Worm (Caenorhabditis elegans) whole organism, L2 larva: ENCODE results near the gene C26B9.7.

Source experiments
- C34F6.9 ChIP-seq: fragments of 150-350 bp; optimal IDR thresholded peaks from 2 replicates; lab custom pipeline; 2014; ENCODE audit warnings: missing biosample characterization, missing genetic modification characterization
- F13H6.1 ChIP-seq: sonication (generic microtip); optimal IDR thresholded peaks from 2 replicates; lab custom pipeline; 2016; ENCODE audit warnings: missing genetic modification characterization, missing compliant biosample characterization
- Y55F3AM.14 ChIP-seq: fragments of 200-800 bp; sonication (Bioruptor generic); optimal IDR thresholded peaks from 2 replicates; lab custom pipeline; 2018; ENCODE audit warnings: mild to moderate bottlenecking, missing genetic modification characterization, missing compliant biosample characterization
- ZK546.5 ChIP-seq: sonication (generic microtip); optimal IDR thresholded peaks from 2 replicates; lab custom pipeline; 2017; ENCODE audit warnings: missing biosample characterization, missing genetic modification characterization
- alr-1 ChIP-seq: fragments of 150-350 bp; optimal IDR thresholded peaks from 2 replicates; lab custom pipeline; 2014; ENCODE audit warnings: missing biosample characterization, missing genetic modification characterization
- aly-2 ChIP-seq: fragments of 150-350 bp; optimal IDR thresholded peaks from 2 replicates; lab custom pipeline; 2014; ENCODE audit warnings: missing biosample characterization, missing genetic modification characterization
- ama-1 ChIP-seq: fragments of 150-350 bp; optimal IDR thresholded peaks from 2 replicates; lab custom pipeline; 2018; ENCODE audit warnings: inconsistent platforms
- blmp-1 ChIP-seq: sonication (generic microtip); optimal IDR thresholded peaks from 2 replicates; lab custom pipeline; 2017; ENCODE audit warnings: missing genetic modification characterization, mild to moderate bottlenecking, missing compliant biosample characterization, antibody characterized with exemption, moderate library complexity; ENCODE audit not compliant: insufficient read depth
- ceh-16 ChIP-seq: fragments of 150-350 bp; optimal IDR thresholded peaks from 2 replicates; lab custom pipeline; 2014; ENCODE audit warnings: missing biosample characterization, missing genetic modification characterization
- ceh-82 ChIP-seq: fragments of 150-350 bp; optimal IDR thresholded peaks from 2 replicates; lab custom pipeline; 2014; ENCODE audit warnings: missing biosample characterization, missing genetic modification characterization
- crh-2 ChIP-seq: sonication (generic microtip); optimal IDR thresholded peaks from 2 replicates; lab custom pipeline; 2017; ENCODE audit warnings: missing biosample characterization, missing genetic modification characterization
- dmd-4 ChIP-seq: sonication (generic microtip); optimal IDR thresholded peaks from 2 replicates; lab custom pipeline; 2017; ENCODE audit warnings: missing biosample characterization, missing genetic modification characterization
- egl-27 ChIP-seq: sonication (generic microtip); optimal IDR thresholded peaks from 3 replicates; lab custom pipeline; 2017; ENCODE audit warnings: missing biosample characterization, missing genetic modification reagents, missing genetic modification characterization
- elt-1 ChIP-seq: fragments of 150-350 bp; optimal IDR thresholded peaks from 2 replicates; lab custom pipeline; 2014; ENCODE audit warnings: missing biosample characterization, missing genetic modification characterization
- elt-3 ChIP-seq: sonication (generic microtip); optimal IDR thresholded peaks from 2 replicates; lab custom pipeline; 2017; ENCODE audit warnings: missing biosample characterization, missing genetic modification characterization
- fos-1 ChIP-seq: fragments of 150-350 bp; optimal IDR thresholded peaks from 2 replicates; lab custom pipeline; 2014; ENCODE audit warnings: missing biosample characterization, missing genetic modification characterization
- gmeb-1 ChIP-seq: fragments of 150-350 bp; optimal IDR thresholded peaks from 2 replicates; lab custom pipeline; 2014; ENCODE audit warnings: missing biosample characterization, missing genetic modification characterization
- lin-11 ChIP-seq: fragments of 150-350 bp; sonication (generic microtip); optimal IDR thresholded peaks from 2 replicates; lab custom pipeline; 2014; ENCODE audit warnings: missing biosample characterization, missing genetic modification characterization, inconsistent platforms, mixed read lengths
- lin-13 ChIP-seq: fragments of 150-350 bp; optimal IDR thresholded peaks from 2 replicates; lab custom pipeline; 2014; ENCODE audit warnings: missing biosample characterization, missing genetic modification reagents, missing genetic modification characterization
- lsy-2 ChIP-seq, 2 experiments: fragments of 150-350 bp in 1 of 2; sonication (generic microtip) in 1 of 2; optimal IDR thresholded peaks; 2 replicates each; lab custom pipeline; 2014 to 2017; ENCODE audit warnings: missing biosample characterization in 2 of 2, missing genetic modification characterization in 2 of 2
- mbf-1 ChIP-seq: sonication (generic microtip); optimal IDR thresholded peaks from 2 replicates; lab custom pipeline; 2017; ENCODE audit warnings: missing biosample characterization, missing genetic modification characterization
- mdl-1 ChIP-seq, 2 experiments: fragments of 150-350 bp in 1 of 2; sonication (generic microtip) in 1 of 2; optimal IDR thresholded peaks; 2 replicates each; lab custom pipeline; 2017; ENCODE audit warnings: missing biosample characterization in 2 of 2, missing genetic modification characterization in 2 of 2
- nhr-11 ChIP-seq: fragments of 150-350 bp; optimal IDR thresholded peaks from 2 replicates; lab custom pipeline; 2014; ENCODE audit warnings: missing biosample characterization, missing genetic modification characterization
- nhr-12 ChIP-seq: fragments of 150-350 bp; optimal IDR thresholded peaks from 2 replicates; lab custom pipeline; 2014; ENCODE audit warnings: missing biosample characterization, missing genetic modification characterization
- nhr-129 ChIP-seq: fragments of 150-350 bp; optimal IDR thresholded peaks from 2 replicates; lab custom pipeline; 2014; ENCODE audit warnings: missing biosample characterization, missing genetic modification characterization
- nhr-21 ChIP-seq: fragments of 150-350 bp; optimal IDR thresholded peaks from 2 replicates; lab custom pipeline; 2014; ENCODE audit warnings: missing biosample characterization, missing genetic modification characterization
- nhr-25 ChIP-seq: fragments of 150-350 bp; sonication (generic microtip); optimal IDR thresholded peaks from 3 replicates; lab custom pipeline; 2014; ENCODE audit warnings: missing biosample characterization, missing genetic modification characterization
- nhr-77 ChIP-seq: fragments of 150-350 bp; optimal IDR thresholded peaks from 2 replicates; lab custom pipeline; 2014; ENCODE audit warnings: missing biosample characterization, missing genetic modification characterization
- peb-1 ChIP-seq: fragments of 150-350 bp; optimal IDR thresholded peaks from 2 replicates; lab custom pipeline; 2014; ENCODE audit warnings: missing biosample characterization, missing genetic modification characterization
- sem-4 ChIP-seq: fragments of 150-350 bp; optimal IDR thresholded peaks from 2 replicates; lab custom pipeline; 2014; ENCODE audit warnings: missing biosample characterization, missing genetic modification reagents, missing genetic modification characterization
- skn-1 ChIP-seq: sonication (generic microtip); optimal IDR thresholded peaks from 2 replicates; lab custom pipeline; 2017; ENCODE audit warnings: missing biosample characterization, missing genetic modification characterization
- sma-3 ChIP-seq: sonication (generic microtip); optimal IDR thresholded peaks from 2 replicates; lab custom pipeline; 2016; ENCODE audit warnings: missing genetic modification reagents, missing genetic modification characterization, missing compliant biosample characterization
- sma-9 ChIP-seq, 2 experiments: fragments of 150-350 bp in 1 of 2; sonication (generic microtip) in 1 of 2; optimal IDR thresholded peaks; 2 replicates each; lab custom pipeline; 2014 to 2016; ENCODE audit warnings: missing genetic modification characterization in 2 of 2, mild to moderate bottlenecking in 1 of 2, missing biosample characterization in 1 of 2, missing compliant biosample characterization in 1 of 2, missing genetic modification reagents in 1 of 2, moderate library complexity in 1 of 2
- snpc-4 ChIP-seq: fragments of 150-350 bp; optimal IDR thresholded peaks from 2 replicates; lab custom pipeline; 2014; ENCODE audit warnings: missing biosample characterization, missing genetic modification characterization
- unc-55 ChIP-seq: fragments of 150-350 bp; sonication (generic microtip); optimal IDR thresholded peaks from 3 replicates; lab custom pipeline; 2014; ENCODE audit warnings: missing biosample characterization, missing genetic modification reagents, missing genetic modification characterization
- unc-62 ChIP-seq: fragments of 150-350 bp; optimal IDR thresholded peaks from 2 replicates; lab custom pipeline; 2014; ENCODE audit warnings: missing biosample characterization, missing genetic modification reagents, missing genetic modification characterization
- zag-1 ChIP-seq: fragments of 150-350 bp; optimal IDR thresholded peaks from 2 replicates; lab custom pipeline; 2014; ENCODE audit warnings: missing biosample characterization, missing genetic modification characterization
- ztf-1 ChIP-seq: fragments of 200-800 bp; sonication (Bioruptor generic); conservative IDR thresholded peaks from 2 replicates; pipeline ENCODE4 v1.3.6; 2022; ENCODE audit warnings: missing genetic modification characterization, missing compliant biosample characterization

C26B9.7 gene

DNA sequence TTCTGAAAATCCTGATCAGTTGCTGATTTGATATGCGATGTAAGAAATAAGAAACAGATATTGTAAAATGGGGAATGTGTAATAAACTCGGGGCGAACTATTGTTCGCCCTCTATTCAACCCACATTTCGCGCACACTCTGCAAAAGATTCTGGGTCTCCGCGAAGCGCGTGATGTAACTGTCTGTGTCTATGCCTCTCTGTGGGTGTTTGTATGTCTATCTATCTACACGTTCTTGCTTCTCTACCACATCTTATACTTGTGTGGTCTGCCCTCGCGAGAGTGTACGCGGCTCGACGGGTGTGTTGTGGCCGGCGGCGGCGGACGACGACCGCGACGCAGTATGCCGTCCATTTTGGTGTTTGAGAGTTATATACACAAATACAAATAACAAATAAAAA, 5.6 kb upstream of the C26B9.7 start:
- TF ChIP-seq F13H6.1 (peak; percentile 75), ZK546.5 (tag; lab: Kevin White, UChicago) (no peak), ztf-1 (GFP tag; lab: Robert Waterston, UW) (no peak), ceh-82 (tag; lab: Kevin White, UChicago) (no peak), egl-27 (tag; lab: Kevin White, UChicago) (peak; percentile 66), ceh-16 (tag; lab: Kevin White, UChicago) (no peak), lsy-2 (tag; optimal IDR thresholded peaks at IDR 0.05; lab: Kevin White, UChicago) (peak in 1 of 2 experiments; percentile 62), unc-62 (GFP tag; lab: Kevin White, UChicago) (no peak), mbf-1 (tag; lab: Kevin White, UChicago) (no peak), alr-1 (no peak), nhr-11 (tag; lab: Kevin White, UChicago) (no peak), peb-1 (tag; lab: Kevin White, UChicago) (peak; percentile 52), snpc-4 (tag; lab: Kevin White, UChicago) (peak; percentile 32), zag-1 (tag; lab: Kevin White, UChicago) (peak; percentile 65), nhr-25 (tag; lab: Kevin White, UChicago) (peak; percentile 54), elt-3 (no peak), mdl-1 (tag; optimal IDR thresholded peaks at IDR 0.05; lab: Kevin White, UChicago) (peak; percentile 67 to 78), nhr-129 (tag; lab: Kevin White, UChicago) (peak; percentile 79), C34F6.9 (tag; lab: Kevin White, UChicago) (peak; percentile 71), Y55F3AM.14 (GFP tag; lab: Kevin White, UChicago) (peak; percentile 61), skn-1 (tag; lab: Kevin White, UChicago) (no peak), sma-3 (GFP tag; lab: Kevin White, UChicago) (peak; percentile 33), crh-2 (peak; percentile 77), fos-1 (tag; lab: Kevin White, UChicago) (peak; percentile 49), lin-11 (peak; percentile 18), nhr-21 (tag; lab: Kevin White, UChicago) (peak; percentile 35), lin-13 (peak; percentile 61), nhr-77 (no peak), unc-55 (GFP tag; lab: Kevin White, UChicago) (peak; percentile 77), sma-9 (GFP tag; optimal IDR thresholded peaks at IDR 0.05; lab: Kevin White, UChicago) (peak; percentile 71), sma-9 (tag; optimal IDR thresholded peaks at IDR 0.05; lab: Kevin White, UChicago) (no peak), gmeb-1 (tag; lab: Kevin White, UChicago) (peak; percentile 16), sem-4 (tag; lab: Kevin White, UChicago) (peak; percentile 63), elt-1 (tag; lab: Kevin White, UChicago) (no peak), nhr-12 (tag; lab: Kevin White, UChicago) (no peak), aly-2 (tag; lab: Kevin White, UChicago) (no peak)
- TF ChIP-seq, all 48 proteins: peak for 21

- TF ChIP-seq nhr-21 (tag; lab: Kevin White, UChicago) (peak; percentile 24), elt-1 (tag; lab: Kevin White, UChicago) (no peak), sem-4 (tag; lab: Kevin White, UChicago) (no peak), blmp-1 (tag; lab: Kevin White, UChicago) (peak; percentile 87), sma-3 (GFP tag; lab: Kevin White, UChicago) (no peak), egl-27 (tag; lab: Kevin White, UChicago) (no peak), unc-55 (GFP tag; lab: Kevin White, UChicago) (no peak), ama-1 (lab: Kevin White, UChicago) (no peak), dmd-4 (no peak), fos-1 (tag; lab: Kevin White, UChicago) (peak; percentile 14), unc-62 (GFP tag; lab: Kevin White, UChicago) (no peak)
These were observed 4.1 kb upstream of the C26B9.7 start, which contains the start of gene C26B9.3 for ce11 chrX:5337959-5338358. C26B9.3 (plus strand) TSS chrX:5338301.

DNA sequence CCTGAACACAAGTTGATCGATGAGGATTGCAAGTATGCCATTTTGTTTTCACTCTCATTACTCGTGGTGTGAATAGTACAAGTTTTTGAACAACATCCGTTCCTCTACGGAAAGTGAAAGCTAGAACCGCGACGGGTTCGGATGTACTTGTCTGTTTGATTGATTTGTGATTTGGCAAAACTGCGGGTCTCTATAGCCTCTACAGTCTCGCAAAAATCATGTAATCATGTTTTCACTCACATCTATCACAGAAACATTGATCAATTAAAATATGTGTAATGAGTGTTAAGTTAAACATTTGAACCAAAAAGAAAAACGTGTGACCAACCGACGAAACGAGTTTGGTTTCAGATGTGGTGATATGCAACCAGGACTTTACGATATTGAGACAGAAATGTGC, 2.8 kb upstream of the C26B9.7 start:
- TF ChIP-seq egl-27 (tag; lab: Kevin White, UChicago) (peak; percentile 15), lsy-2 (tag; optimal IDR thresholded peaks at IDR 0.05; lab: Kevin White, UChicago) (no peak), unc-62 (GFP tag; lab: Kevin White, UChicago) (peak; percentile 9), mdl-1 (tag; optimal IDR thresholded peaks at IDR 0.05; lab: Kevin White, UChicago) (no peak), blmp-1 (tag; lab: Kevin White, UChicago) (peak; percentile 94), nhr-21 (tag; lab: Kevin White, UChicago) (peak; percentile 17), sma-3 (GFP tag; lab: Kevin White, UChicago) (peak; percentile 16), nhr-25 (tag; lab: Kevin White, UChicago) (peak; percentile 69), sma-9 (GFP tag; optimal IDR thresholded peaks at IDR 0.05; lab: Kevin White, UChicago) (peak; percentile 45), sma-9 (tag; optimal IDR thresholded peaks at IDR 0.05; lab: Kevin White, UChicago) (no peak)
